Fruit fly (Drosophila melanogaster): ENCODE data around the gene Gr64e.

The Gr64e gene

dm6 chr3L:4059293-4059820 is 27.4 kb downstream of the Gr64e start, which contains the start of gene Ugt305A1 (continued):
- TF ChIP-seq pita (GFP tag; optimal IDR thresholded peaks at IDR 0.05) (no peak), pan (optimal IDR thresholded peaks at IDR 0.05) (no peak), pan (GFP tag; optimal IDR thresholded peaks at IDR 0.05 in 1 of 2, IDR thresholded peaks at IDR 0.05 in 1 of 2) (no peak), Sox100B (GFP tag; optimal IDR thresholded peaks at IDR 0.05) (no peak), croc (GFP tag; conservative IDR thresholded peaks at IDR 0.05) (no peak), CG3065 (GFP tag; optimal IDR thresholded peaks at IDR 0.05) (no peak)

- TF ChIP-seq Opbp (GFP tag; IDR thresholded peaks at IDR 0.05; ENCODE audit: partially characterized antibody), result no peak
- peak; percentile 46 for TF ChIP-seq Kr (GFP tag; optimal IDR thresholded peaks at IDR 0.05)
- no peak for TF ChIP-seq HLH54F (GFP tag; optimal IDR thresholded peaks at IDR 0.05)
- no peak for TF ChIP-seq org-1 (GFP tag; optimal IDR thresholded peaks at IDR 0.05)
- peak; percentile 94 for TF ChIP-seq cad (GFP tag; optimal IDR thresholded peaks at IDR 0.05)
- TF ChIP-seq Pdp1 (GFP tag; optimal IDR thresholded peaks at IDR 0.05), result no peak
- TF ChIP-seq dimm (GFP tag; IDR thresholded peaks at IDR 0.05), result no peak
- TF ChIP-seq Hr78 (GFP tag; optimal IDR thresholded peaks at IDR 0.05), result no peak
- TF ChIP-seq CG34376 (GFP tag; optimal IDR thresholded peaks at IDR 0.05), result no peak
- no peak for TF ChIP-seq stc (GFP tag; IDR thresholded peaks at IDR 0.05)
- TF ChIP-seq ci (GFP tag; IDR thresholded peaks at IDR 0.05), result no peak
- TF ChIP-seq CG33213 (GFP tag; optimal IDR thresholded peaks at IDR 0.05), result no peak
- no peak for TF ChIP-seq Jarid2 (GFP tag; optimal IDR thresholded peaks at IDR 0.05)
- no peak for TF ChIP-seq mirr (GFP tag; optimal IDR thresholded peaks at IDR 0.05)
- no peak for TF ChIP-seq Atf6 (GFP tag; IDR thresholded peaks at IDR 0.05)
- peak; percentile 62; the same call in 1 of the 2 replicates for TF ChIP-seq aop (GFP tag; IDR thresholded peaks at IDR 0.05)
- TF ChIP-seq E2f1 (GFP tag; IDR thresholded peaks at IDR 0.05), result no peak
- TF ChIP-seq CG3847 (GFP tag; IDR thresholded peaks at IDR 0.05), result no peak
- no peak for TF ChIP-seq CG17802 (tag; optimal IDR thresholded peaks at IDR 0.05)
- TF ChIP-seq Trl (optimal IDR thresholded peaks at IDR 0.05), result peak; percentile 46 to 57
- TF ChIP-seq Trl (GFP tag; optimal IDR thresholded peaks at IDR 0.05), result no peak
- peak; percentile 67 for TF ChIP-seq zen (tag; optimal IDR thresholded peaks at IDR 0.05)
- no peak for TF ChIP-seq CG33557 (GFP tag; optimal IDR thresholded peaks at IDR 0.05)
- no peak for TF ChIP-seq usp (GFP tag; optimal IDR thresholded peaks at IDR 0.05)
- no peak for TF ChIP-seq CoRest (tag; optimal IDR thresholded peaks at IDR 0.05)
- peak; percentile 57 for TF ChIP-seq sens (GFP tag)
- TF ChIP-seq CG3163 (GFP tag; optimal IDR thresholded peaks at IDR 0.05), result peak; percentile 96
- no peak for TF ChIP-seq Mes4 (GFP tag; optimal IDR thresholded peaks at IDR 0.05)
- TF ChIP-seq CG16815 (GFP tag; optimal IDR thresholded peaks at IDR 0.05), result no peak
Measured at dm6 chr3L:4061921-4062474, 30.1 kb downstream of the Gr64e start, which contains the start of gene dib. TSS of gene dib (plus strand) at chr3L:4062292.

dm6 chr3L:4068368-4068767 is 36.4 kb downstream of the Gr64e start:
- TF ChIP-seq crol (GFP tag; IDR thresholded peaks at IDR 0.05) (peak; percentile 73), Ada2b (GFP tag; IDR thresholded peaks at IDR 0.05) (no peak), grn (GFP tag; optimal IDR thresholded peaks at IDR 0.05) (peak; percentile 33), CG34376 (GFP tag; optimal IDR thresholded peaks at IDR 0.05) (peak; percentile 70), CG10979 (tag; optimal IDR thresholded peaks at IDR 0.05) (no peak), corto (GFP tag; optimal IDR thresholded peaks at IDR 0.05) (no peak), pita (GFP tag; optimal IDR thresholded peaks at IDR 0.05) (no peak), HLHmδ (GFP tag; optimal IDR thresholded peaks at IDR 0.05) (no peak), CG10543 (GFP tag; optimal IDR thresholded peaks at IDR 0.05) (peak; percentile 24), Drgx (GFP tag; IDR thresholded peaks at IDR 0.05) (peak; percentile 35; the same call in 1 of the 2 replicates), klu (GFP tag; IDR thresholded peaks at IDR 0.05) (no peak), CG12659 (GFP tag; optimal IDR thresholded peaks at IDR 0.05) (no peak), NFAT (GFP tag; IDR thresholded peaks at IDR 0.05) (0 out of 2 replicates have a peak, but pooled peaks have one; percentile 20), Deaf1 (tag; optimal IDR thresholded peaks at IDR 0.05) (peak; percentile 58), ci (GFP tag; IDR thresholded peaks at IDR 0.05) (0 out of 3 replicates have a peak, but pooled peaks have one; percentile 17), sug (tag; optimal IDR thresholded peaks at IDR 0.05) (peak; percentile 33), Med (GFP tag) (peak; percentile 63), HmgZ (tag; optimal IDR thresholded peaks at IDR 0.05) (no peak)

All from whole organism, embryonic.